Fruit fly (Drosophila melanogaster) Kc167 (cell line): ENCODE results near the gene CG33301.

ENCODE experiments used
- Sin3A ChIP-seq: fragments of >200 bp; optimal IDR thresholded peaks from 2 replicates; lab custom pipeline; 2018; ENCODE audit warnings: missing external identifiers
- h ChIP-seq: fragments of >200 bp; optimal IDR thresholded peaks from 3 replicates; lab custom pipeline; 2018; ENCODE audit warnings: missing external identifiers

dm6 chr2L:10035786-10036364 lies 13.5 kb upstream of the CG33301 start:
- TF ChIP-seq h (no peak), Sin3A (lab: Kevin White, UChicago) (no peak)
